Worm (Caenorhabditis elegans) whole organism, L1 larva: Measurements from ENCODE around the gene F11D5.5.

ENCODE experiments used
- alr-1 ChIP-seq: fragments of 200-800 bp; sonication (Bioruptor generic); optimal IDR thresholded peaks from 2 replicates; lab custom pipeline; 2018; ENCODE audit warnings: borderline replicate concordance, mild to moderate bottlenecking, missing genetic modification characterization, missing compliant biosample characterization
- egl-27 ChIP-seq, 2 experiments: fragments of 150-350 bp in 1 of 2; sonication (generic microtip); optimal IDR thresholded peaks; 3 replicates each; lab custom pipeline; 2017 to 2018; ENCODE audit warnings: missing biosample characterization in 2 of 2, missing genetic modification characterization in 2 of 2, missing genetic modification reagents in 2 of 2
- jun-1 ChIP-seq: fragments of 150-350 bp; optimal IDR thresholded peaks from 2 replicates; lab custom pipeline; 2014; ENCODE audit warnings: missing biosample characterization, missing genetic modification reagents, missing genetic modification characterization
- lir-3 ChIP-seq: sonication (generic microtip); optimal IDR thresholded peaks from 2 replicates; lab custom pipeline; 2016; ENCODE audit warnings: mild to moderate bottlenecking, missing genetic modification characterization, moderate library complexity, missing compliant biosample characterization; ENCODE audit not compliant: poor library complexity
- mef-2 ChIP-seq: fragments of 150-350 bp; optimal IDR thresholded peaks from 2 replicates; lab custom pipeline; 2014; ENCODE audit warnings: missing biosample characterization, missing genetic modification characterization
- mep-1 ChIP-seq: fragments of 150-350 bp; optimal IDR thresholded peaks from 2 replicates; lab custom pipeline; 2014; ENCODE audit warnings: missing biosample characterization, missing genetic modification characterization
- nhr-19 ChIP-seq: fragments of 200-800 bp; sonication (Bioruptor generic); conservative IDR thresholded peaks from 2 replicates; pipeline ENCODE4 v1.3.6; 2022; ENCODE audit warnings: missing genetic modification characterization, missing compliant biosample characterization
- nhr-28 ChIP-seq: fragments of 150-350 bp; optimal IDR thresholded peaks from 2 replicates; lab custom pipeline; 2014; ENCODE audit warnings: missing biosample characterization, missing genetic modification characterization
- nhr-76 ChIP-seq: sonication (generic microtip); optimal IDR thresholded peaks from 2 replicates; lab custom pipeline; 2017; ENCODE audit warnings: missing biosample characterization, missing genetic modification characterization
- nhr-84 ChIP-seq: sonication (generic microtip); optimal IDR thresholded peaks from 2 replicates; lab custom pipeline; 2017; ENCODE audit warnings: missing biosample characterization, missing genetic modification characterization
- ztf-11 ChIP-seq, 2 experiments: sonication (generic microtip); optimal IDR thresholded peaks; 2 replicates each; lab custom pipeline; 2016 to 2017; ENCODE audit warnings: missing genetic modification characterization in 2 of 2, missing biosample characterization in 1 of 2, missing compliant biosample characterization in 1 of 2

DNA sequence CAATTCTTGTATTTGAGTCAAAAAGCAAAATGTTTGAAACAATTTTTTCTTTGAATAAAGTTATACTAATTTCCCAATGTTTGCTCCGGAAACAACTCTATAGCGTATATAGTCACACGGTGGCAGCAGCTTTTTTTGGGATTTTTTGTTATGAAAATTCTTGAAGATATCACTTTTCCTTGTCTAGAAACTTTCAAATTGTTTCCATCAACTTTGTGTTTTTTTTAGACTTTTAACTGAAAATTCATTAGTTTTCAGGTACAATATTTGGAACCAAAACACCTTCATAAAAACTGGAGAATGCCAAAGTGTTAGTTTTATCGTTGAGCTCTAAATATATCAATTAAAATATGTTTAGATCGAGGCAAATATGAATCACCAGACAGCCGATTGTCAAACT, 29.3 kb upstream of the F11D5.5 start, which contains the start of gene K09C4.7:
- TF ChIP-seq mef-2 (tag; lab: Kevin White, UChicago) (no peak), ztf-11 (tag; optimal IDR thresholded peaks at IDR 0.05; lab: Kevin White, UChicago) (no peak), mep-1 (tag; lab: Kevin White, UChicago) (no peak), nhr-76 (tag; lab: Kevin White, UChicago) (no peak), nhr-84 (tag; lab: Kevin White, UChicago) (no peak), nhr-19 (GFP tag; lab: Robert Waterston, UW) (no peak), egl-27 (tag; optimal IDR thresholded peaks at IDR 0.05; lab: Kevin White, UChicago) (no peak), lir-3 (tag; lab: Kevin White, UChicago) (no peak), alr-1 (no peak), nhr-28 (tag; lab: Kevin White, UChicago) (no peak), jun-1 (tag; lab: Kevin White, UChicago) (no peak)
